Worm (Caenorhabditis elegans): ENCODE results near the gene K10C2.2.

DNA sequence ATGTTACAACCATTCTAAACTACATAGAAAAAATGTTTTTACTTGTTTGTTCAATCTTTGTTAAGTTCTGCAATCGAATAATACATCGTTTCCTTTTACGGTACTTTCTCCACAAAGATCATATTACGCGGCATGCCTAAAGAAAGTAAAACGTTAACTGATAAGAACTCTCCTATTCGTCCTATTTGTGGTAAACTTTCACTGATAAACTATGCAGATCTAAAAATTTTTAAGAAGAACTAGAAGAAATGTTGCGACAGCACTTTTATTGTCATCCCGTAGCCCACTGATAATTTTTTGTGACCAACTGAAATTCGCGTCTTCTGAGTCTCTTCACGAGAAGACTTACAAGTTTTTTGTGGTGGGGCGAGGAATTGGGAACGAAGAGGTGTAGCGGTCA is 6.4 kb downstream of the K10C2.2 start:
- TF ChIP-seq ama-1 (optimal IDR thresholded peaks at IDR 0.05) (no peak), ama-1 (GFP tag; optimal IDR thresholded peaks at IDR 0.05) (no peak), pha-4 (tag; optimal IDR thresholded peaks at IDR 0.05) (no peak), F57C9.4 (tag; optimal IDR thresholded peaks at IDR 0.05) (no peak), hsf-1 (GFP tag; IDR thresholded peaks at IDR 0.05) (no peak), zim-3 (tag; optimal IDR thresholded peaks at IDR 0.05) (no peak), lsy-27 (tag; optimal IDR thresholded peaks at IDR 0.05; ENCODE audit: borderline replicate concordance, insufficient read depth) (no peak), ccch-3 (GFP tag; optimal IDR thresholded peaks at IDR 0.05) (no peak), ztf-18 (tag; optimal IDR thresholded peaks at IDR 0.05) (no peak), nfya-1 (tag; optimal IDR thresholded peaks at IDR 0.05; ENCODE audit: borderline replicate concordance, insufficient read depth) (no peak), madf-10 (tag; optimal IDR thresholded peaks at IDR 0.05) (peak; percentile 11)

All from whole organism, young adult.